Worm (Caenorhabditis elegans): Measurements from ENCODE around the gene Y38C1BA.4.

Y38C1BA.4 gene

ce11 chrIV:1844624-1845023 lies 23.0 kb downstream of the Y38C1BA.4 start:
- no peak for TF ChIP-seq F13C5.2 (tag; optimal IDR thresholded peaks at IDR 0.05)
- TF ChIP-seq tra-4 (tag; optimal IDR thresholded peaks at IDR 0.05) = no peak
- no peak for TF ChIP-seq scrt-1 (GFP tag; IDR thresholded peaks at IDR 0.05)
- TF ChIP-seq ceh-13 (GFP tag; optimal IDR thresholded peaks at IDR 0.05) = no peak
- no peak for TF ChIP-seq ama-1 (optimal IDR thresholded peaks at IDR 0.05)
- TF ChIP-seq sea-1 (GFP tag; conservative IDR thresholded peaks at IDR 0.05) = no peak
- no peak for TF ChIP-seq B0310.2 (tag; optimal IDR thresholded peaks at IDR 0.05)
- TF ChIP-seq hmbx-1 (tag; optimal IDR thresholded peaks at IDR 0.05) = no peak
- TF ChIP-seq tbx-11 (GFP tag; IDR thresholded peaks at IDR 0.05) = no peak
- TF ChIP-seq hmg-4 (GFP tag; optimal IDR thresholded peaks at IDR 0.05) = no peak
- no peak for TF ChIP-seq aly-1 (tag; optimal IDR thresholded peaks at IDR 0.05)

ce11 chrIV:1845061-1845460 lies 23.4 kb downstream of the Y38C1BA.4 start:
- TF ChIP-seq ets-7 (tag; optimal IDR thresholded peaks at IDR 0.05) (no peak), sea-1 (GFP tag; conservative IDR thresholded peaks at IDR 0.05) (no peak), scrt-1 (GFP tag; IDR thresholded peaks at IDR 0.05) (no peak), tbx-11 (GFP tag; IDR thresholded peaks at IDR 0.05) (no peak), F13C5.2 (tag; optimal IDR thresholded peaks at IDR 0.05) (peak; percentile 29)

- TF ChIP-seq sea-1 (GFP tag; conservative IDR thresholded peaks at IDR 0.05) (no peak), tbx-11 (GFP tag; IDR thresholded peaks at IDR 0.05) (no peak), pes-1 (GFP tag; IDR thresholded peaks at IDR 0.05) (no peak)
Measured at ce11 chrIV:1846451-1846850, 24.8 kb downstream of the Y38C1BA.4 start.

ce11 chrIV:1847912-1848311 lies 26.3 kb downstream of the Y38C1BA.4 start, which contains the start of gene egl-4:
TSS of gene egl-4 (plus strand) at chrIV:1848071.
- TF ChIP-seq tra-4 (tag; optimal IDR thresholded peaks at IDR 0.05) = no peak
- TF ChIP-seq tbx-11 (GFP tag; IDR thresholded peaks at IDR 0.05) = no peak
- no peak for TF ChIP-seq flt-1 (GFP tag; IDR thresholded peaks at IDR 0.05)
- no peak for TF ChIP-seq scrt-1 (GFP tag; IDR thresholded peaks at IDR 0.05)
- no peak for TF ChIP-seq tbx-37 (GFP tag; conservative IDR thresholded peaks at IDR 0.05)
- TF ChIP-seq ceh-13 (GFP tag; optimal IDR thresholded peaks at IDR 0.05) = no peak
- no peak for TF ChIP-seq aly-1 (tag; optimal IDR thresholded peaks at IDR 0.05)
- no peak for TF ChIP-seq hmg-4 (GFP tag; optimal IDR thresholded peaks at IDR 0.05)
- no peak for TF ChIP-seq hmbx-1 (tag; optimal IDR thresholded peaks at IDR 0.05)
- no peak for TF ChIP-seq ets-7 (tag; optimal IDR thresholded peaks at IDR 0.05)
- no peak for TF ChIP-seq B0310.2 (tag; optimal IDR thresholded peaks at IDR 0.05)

ce11 chrIV:1853934-1854438 lies 32.3 kb downstream of the Y38C1BA.4 start:
- no peak for TF ChIP-seq hmbx-1 (tag; optimal IDR thresholded peaks at IDR 0.05)
- TF ChIP-seq aly-1 (tag; optimal IDR thresholded peaks at IDR 0.05) = no peak
- no peak for TF ChIP-seq scrt-1 (GFP tag; IDR thresholded peaks at IDR 0.05)
- TF ChIP-seq flt-1 (GFP tag; IDR thresholded peaks at IDR 0.05) = no peak
- peak; percentile 56 for TF ChIP-seq pes-1 (GFP tag; IDR thresholded peaks at IDR 0.05)

ce11 chrIV:1857866-1858271 lies 36.2 kb downstream of the Y38C1BA.4 start:
- TF ChIP-seq B0310.2 (tag; optimal IDR thresholded peaks at IDR 0.05) (no peak), pes-1 (GFP tag; IDR thresholded peaks at IDR 0.05) (no peak), flt-1 (GFP tag; IDR thresholded peaks at IDR 0.05) (no peak), hmg-4 (GFP tag; optimal IDR thresholded peaks at IDR 0.05) (no peak), ceh-13 (GFP tag; optimal IDR thresholded peaks at IDR 0.05) (no peak), ceh-36 (tag; optimal IDR thresholded peaks at IDR 0.05) (no peak), F13C5.2 (tag; optimal IDR thresholded peaks at IDR 0.05) (no peak), tbx-37 (GFP tag; conservative IDR thresholded peaks at IDR 0.05) (no peak), hmbx-1 (tag; optimal IDR thresholded peaks at IDR 0.05) (no peak), tbx-11 (GFP tag; IDR thresholded peaks at IDR 0.05) (no peak), ets-7 (tag; optimal IDR thresholded peaks at IDR 0.05) (no peak), ama-1 (optimal IDR thresholded peaks at IDR 0.05) (no peak), tra-4 (tag; optimal IDR thresholded peaks at IDR 0.05) (no peak)

- no peak for TF ChIP-seq ceh-13 (GFP tag; optimal IDR thresholded peaks at IDR 0.05)
- TF ChIP-seq aly-1 (tag; optimal IDR thresholded peaks at IDR 0.05) = no peak
- TF ChIP-seq tbx-37 (GFP tag; conservative IDR thresholded peaks at IDR 0.05) = no peak
- no peak for TF ChIP-seq tbx-11 (GFP tag; IDR thresholded peaks at IDR 0.05)
- no peak for TF ChIP-seq tra-4 (tag; optimal IDR thresholded peaks at IDR 0.05)
- TF ChIP-seq pes-1 (GFP tag; IDR thresholded peaks at IDR 0.05) = no peak
Measured at ce11 chrIV:1859365-1859982, 37.8 kb downstream of the Y38C1BA.4 start.

ce11 chrIV:1860965-1861364 lies 39.3 kb downstream of the Y38C1BA.4 start:
- TF ChIP-seq flt-1 (GFP tag; IDR thresholded peaks at IDR 0.05) = no peak
- TF ChIP-seq tbx-37 (GFP tag; conservative IDR thresholded peaks at IDR 0.05) = no peak
- TF ChIP-seq tra-4 (tag; optimal IDR thresholded peaks at IDR 0.05) = no peak
- TF ChIP-seq scrt-1 (GFP tag; IDR thresholded peaks at IDR 0.05) = no peak
- no peak for TF ChIP-seq hmbx-1 (tag; optimal IDR thresholded peaks at IDR 0.05)

- TF ChIP-seq tbx-37 (GFP tag; conservative IDR thresholded peaks at IDR 0.05) (no peak), pes-1 (GFP tag; IDR thresholded peaks at IDR 0.05) (no peak), flt-1 (GFP tag; IDR thresholded peaks at IDR 0.05) (no peak), F13C5.2 (tag; optimal IDR thresholded peaks at IDR 0.05) (no peak), hnd-1 (tag; optimal IDR thresholded peaks at IDR 0.05) (no peak), sea-1 (GFP tag; conservative IDR thresholded peaks at IDR 0.05) (no peak)
Measured at ce11 chrIV:1862655-1863054, 41.0 kb downstream of the Y38C1BA.4 start.

Measured in whole organism, early embryonic.